Fruit fly (Drosophila melanogaster): ENCODE measurements around the gene CG3306.

Gene CG3306

dm6 chr3L:9638971-9639370 is 37.6 kb downstream of the CG3306 start, which contains the start of gene CG18179:
TSS of gene CG18179 (plus strand) at chr3L:9639271.
- TF ChIP-seq CG8159 (tag; optimal IDR thresholded peaks at IDR 0.05) (no peak), CG17806 (tag; optimal IDR thresholded peaks at IDR 0.05) (no peak), rn (GFP tag; IDR thresholded peaks at IDR 0.05) (no peak), gl (tag; optimal IDR thresholded peaks at IDR 0.05) (no peak), CG15710 (tag; optimal IDR thresholded peaks at IDR 0.05) (no peak), CG32121 (GFP tag; IDR thresholded peaks at IDR 0.05) (no peak), fd96Ca (GFP tag; IDR thresholded peaks at IDR 0.05) (no peak), CG9948 (tag; optimal IDR thresholded peaks at IDR 0.05) (no peak), D1 (tag; optimal IDR thresholded peaks at IDR 0.05) (no peak), Pif1B (GFP tag; optimal IDR thresholded peaks at IDR 0.05) (no peak), CG14655 (GFP tag; optimal IDR thresholded peaks at IDR 0.05) (no peak), EcR (GFP tag; optimal IDR thresholded peaks at IDR 0.05) (no peak), CG8301 (tag; optimal IDR thresholded peaks at IDR 0.05) (no peak)

- TF ChIP-seq CG8159 (tag; optimal IDR thresholded peaks at IDR 0.05), result no peak
Measured at dm6 chr3L:9640713-9641112, 39.4 kb downstream of the CG3306 start, which contains the start of gene CG18180. TSS of gene CG18180 (plus strand) at chr3L:9641013.

- TF ChIP-seq CG12605 (GFP tag; IDR thresholded peaks at IDR 0.05) (peak; percentile 94), Ets98B (GFP tag; IDR thresholded peaks at IDR 0.05) (no peak)
Measured at dm6 chr3L:9643762-9644161, 42.4 kb downstream of the CG3306 start, which contains the start of gene CNMaR. TSS of gene CNMaR (plus strand) at chr3L:9644109.

Data from whole organism, pupa.